Fruit fly (Drosophila melanogaster) whole organism, pupa: Measurements from ENCODE around the gene GluClalpha.

ENCODE experiments used
- CG10348 ChIP-seq: fragments of 200-800 bp; sonication (Bioruptor generic); IDR thresholded peaks from 2 replicates; pipeline ENCODE4 v1.3.6; 2022; ENCODE audit warnings: missing biosample characterization, missing genetic modification characterization
- CG12605 ChIP-seq: fragments of 200-800 bp; sonication (Bioruptor generic); IDR thresholded peaks from 2 replicates; pipeline ENCODE4 v1.3.6; 2022; ENCODE audit warnings: missing biosample characterization, missing genetic modification characterization
- CG13204 ChIP-seq: fragments of 200-800 bp; sonication (Bioruptor generic); optimal IDR thresholded peaks from 2 replicates; lab custom pipeline; 2018; ENCODE audit warnings: missing biosample characterization, mild to moderate bottlenecking, missing genetic modification characterization, moderate library complexity
- CG14655 ChIP-seq: fragments of 200-800 bp; sonication (Bioruptor generic); optimal IDR thresholded peaks from 3 replicates; lab custom pipeline; 2017; ENCODE audit warnings: mild to moderate bottlenecking, missing biosample characterization, missing genetic modification reagents, missing genetic modification characterization
- CG15710 ChIP-seq: fragments of 200-800 bp; sonication (Bioruptor generic); optimal IDR thresholded peaks from 2 replicates; lab custom pipeline; 2018; ENCODE audit warnings: missing biosample characterization, mild to moderate bottlenecking, missing genetic modification characterization, moderate library complexity
- CG17806 ChIP-seq: fragments of 200-800 bp; sonication (Bioruptor generic); optimal IDR thresholded peaks from 2 replicates; lab custom pipeline; 2018; ENCODE audit warnings: missing biosample characterization, mild to moderate bottlenecking, missing genetic modification characterization, moderate library complexity
- CG32121 ChIP-seq: fragments of 200-800 bp; sonication (Bioruptor generic); IDR thresholded peaks from 2 replicates; pipeline ENCODE4 v1.3.6; 2022; ENCODE audit warnings: missing biosample characterization, missing genetic modification characterization
- CG34367 ChIP-seq: fragments of 200-800 bp; sonication (Bioruptor generic); optimal IDR thresholded peaks from 2 replicates; lab custom pipeline; 2018; ENCODE audit warnings: missing biosample characterization, mild to moderate bottlenecking, missing genetic modification characterization
- CG4496 ChIP-seq: fragments of 200-800 bp; sonication (Bioruptor generic); IDR thresholded peaks from 3 replicates; pipeline ENCODE4 v1.3.6; 2022; ENCODE audit warnings: missing biosample characterization, missing genetic modification characterization
- CG8159 ChIP-seq: fragments of 200-800 bp; sonication (Bioruptor generic); optimal IDR thresholded peaks from 3 replicates; lab custom pipeline; 2018; ENCODE audit warnings: missing biosample characterization, mild to moderate bottlenecking, missing genetic modification characterization, moderate library complexity
- CG8301 ChIP-seq: fragments of 200-800 bp; sonication (Bioruptor generic); optimal IDR thresholded peaks from 2 replicates; lab custom pipeline; 2018; ENCODE audit warnings: missing biosample characterization, mild to moderate bottlenecking, missing genetic modification characterization
- CG9948 ChIP-seq: fragments of 200-800 bp; sonication (Bioruptor generic); optimal IDR thresholded peaks from 2 replicates; lab custom pipeline; 2018; ENCODE audit warnings: missing biosample characterization, mild to moderate bottlenecking, missing genetic modification characterization, moderate library complexity
- D1 ChIP-seq: fragments of 200-800 bp; sonication (Bioruptor generic); optimal IDR thresholded peaks from 2 replicates; lab custom pipeline; 2018; ENCODE audit warnings: missing biosample characterization, mild to moderate bottlenecking, missing genetic modification characterization, moderate library complexity
- EcR ChIP-seq: fragments of 200-800 bp; sonication (Bioruptor generic); optimal IDR thresholded peaks from 3 replicates; lab custom pipeline; 2019; ENCODE audit warnings: missing biosample characterization, missing genetic modification characterization, mild to moderate bottlenecking, moderate library complexity, missing genetic modification reagents
- Ets98B ChIP-seq: fragments of 200-800 bp; sonication (Bioruptor generic); IDR thresholded peaks from 2 replicates; pipeline ENCODE4 v1.3.6; 2022; ENCODE audit warnings: missing biosample characterization, missing genetic modification characterization
- Pif1A ChIP-seq: fragments of 200-800 bp; sonication (Bioruptor generic); optimal IDR thresholded peaks from 3 replicates; lab custom pipeline; 2016; ENCODE audit warnings: missing biosample characterization, missing genetic modification characterization
- Pif1B ChIP-seq: fragments of 200-800 bp; sonication (Bioruptor generic); optimal IDR thresholded peaks from 3 replicates; lab custom pipeline; 2016; ENCODE audit warnings: missing biosample characterization, missing genetic modification characterization
- Snoo ChIP-seq: fragments of 200-800 bp; sonication (Bioruptor generic); optimal IDR thresholded peaks from 3 replicates; lab custom pipeline; 2017; ENCODE audit warnings: missing biosample characterization, mild to moderate bottlenecking, missing genetic modification characterization, inconsistent platforms
- fd96Ca ChIP-seq: fragments of 200-800 bp; sonication (Bioruptor generic); IDR thresholded peaks from 3 replicates; pipeline ENCODE4 v1.3.6; 2022; ENCODE audit warnings: missing biosample characterization, missing genetic modification characterization
- gl ChIP-seq: fragments of 200-800 bp; sonication (Bioruptor generic); optimal IDR thresholded peaks from 2 replicates; lab custom pipeline; 2018; ENCODE audit warnings: missing biosample characterization, mild to moderate bottlenecking, missing genetic modification characterization
- rn ChIP-seq: fragments of 200-800 bp; sonication (Bioruptor generic); IDR thresholded peaks from 2 replicates; pipeline ENCODE4 v1.3.6; 2022; ENCODE audit warnings: missing biosample characterization, missing genetic modification characterization

The GluClalpha gene

DNA sequence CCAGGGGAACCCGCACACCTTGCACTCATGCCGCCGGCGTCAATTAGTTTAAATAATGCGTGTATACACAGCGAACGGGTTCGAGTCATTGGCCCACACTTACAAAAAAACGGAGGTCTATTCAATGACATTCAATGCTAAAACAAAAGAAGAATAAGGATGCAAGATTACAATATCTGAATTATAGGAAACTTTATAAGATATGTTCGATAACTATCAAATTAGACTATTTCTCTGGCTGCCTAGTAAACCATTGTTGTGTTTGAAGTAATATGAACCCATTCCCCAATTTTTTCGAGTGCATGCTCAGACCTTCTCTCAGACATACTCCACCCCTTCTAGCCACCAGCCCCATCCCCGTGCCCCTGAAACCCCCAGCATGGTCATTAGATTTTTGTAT is 90.5 kb downstream of the GluClalpha start:
- TF ChIP-seq CG15710 (tag; lab: Kevin White, UChicago) (no peak), CG17806 (tag; lab: Kevin White, UChicago) (no peak), gl (tag; lab: Kevin White, UChicago) (no peak), CG9948 (no peak), CG8301 (tag; lab: Kevin White, UChicago) (peak; percentile 42), CG4496 (GFP tag; lab: Robert Waterston, UW) (0 out of 3 replicates have a peak, but pooled peaks have one; percentile 16), CG10348 (no peak), CG34367 (tag; lab: Kevin White, UChicago) (no peak), CG32121 (GFP tag; lab: Robert Waterston, UW) (no peak), Pif1B (no peak), rn (no peak), Pif1A (GFP tag; lab: Kevin White, UChicago) (no peak), EcR (GFP tag; lab: Kevin White, UChicago) (no peak), CG8159 (no peak), Snoo (no peak), fd96Ca (GFP tag; lab: Robert Waterston, UW) (peak; percentile 39; the same call in 1 of the 3 replicates), D1 (no peak), CG13204 (GFP tag; lab: Kevin White, UChicago) (no peak), Ets98B (GFP tag; lab: Robert Waterston, UW) (peak; percentile 8; the same call in 1 of the 2 replicates), CG12605 (GFP tag; lab: Robert Waterston, UW) (no peak), CG14655 (peak; percentile 57)

DNA sequence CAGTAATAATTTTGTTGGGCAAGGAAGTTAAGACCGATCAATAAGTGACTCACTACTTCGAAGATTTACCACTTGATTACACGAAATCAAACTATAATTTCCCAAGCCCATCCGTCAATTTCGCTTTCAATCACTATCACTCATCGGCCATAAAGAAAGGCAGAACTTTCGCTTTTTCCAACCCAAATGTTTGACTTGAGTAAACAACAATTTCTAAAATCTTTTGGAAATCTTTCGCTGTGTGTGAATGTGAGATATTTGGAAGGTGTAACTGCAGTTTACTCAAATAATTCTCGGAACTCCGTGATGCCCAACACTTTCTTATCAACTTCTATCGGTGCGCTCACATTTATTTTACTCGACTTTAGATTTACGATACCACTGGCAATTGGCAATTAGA is 91.6 kb downstream of the GluClalpha start:
- TF ChIP-seq CG12605 (GFP tag; lab: Robert Waterston, UW), result no peak
- TF ChIP-seq Snoo, result no peak
- TF ChIP-seq Ets98B (GFP tag; lab: Robert Waterston, UW), result no peak
- TF ChIP-seq CG4496 (GFP tag; lab: Robert Waterston, UW), result no peak
- TF ChIP-seq CG10348, result no peak

DNA sequence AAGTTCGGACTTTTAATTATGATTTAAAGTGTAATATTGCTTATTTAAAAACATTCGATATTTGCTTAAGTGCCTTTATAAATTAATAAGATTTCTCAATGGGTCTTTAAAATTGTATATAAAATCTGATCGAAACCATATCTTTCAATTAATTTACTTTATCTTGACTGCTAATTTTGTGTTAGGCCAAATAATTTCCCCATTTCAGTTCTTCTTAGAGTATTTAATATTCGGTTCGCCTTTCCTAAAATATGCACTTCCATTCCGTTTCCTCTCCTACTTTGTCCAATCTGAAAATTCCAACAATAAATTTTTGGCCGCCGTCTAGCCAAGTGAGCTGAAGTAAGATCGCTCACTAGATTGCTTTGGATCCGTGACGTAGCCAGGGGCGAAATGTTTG is 94.0 kb downstream of the GluClalpha start:
- TF ChIP-seq CG13204 (GFP tag; lab: Kevin White, UChicago), result no peak
- TF ChIP-seq D1, result no peak
- no peak for TF ChIP-seq rn
- TF ChIP-seq, all 21 proteins: peak for 0
